Worm (Caenorhabditis elegans) whole organism, L1 larva: ENCODE results near the gene frpr-12.
A peak's percentile ranks its signal among the peaks of the same experiment; 100 is the strongest.

Source experiments
- blmp-1 ChIP-seq: fragments of 150-350 bp; optimal IDR thresholded peaks from 2 replicates; lab custom pipeline; 2014; ENCODE audit warnings: missing biosample characterization, missing genetic modification characterization
- elt-3 ChIP-seq, 6 experiments: fragments of 150-350 bp in 1 of 6; sonication (generic microtip); optimal IDR thresholded peaks; 2 replicates each; lab custom pipeline; 2017 to 2018; ENCODE audit warnings: missing biosample characterization in 6 of 6, missing genetic modification characterization in 6 of 6, inconsistent platforms in 1 of 6
- lin-14 ChIP-seq: fragments of 200-800 bp; sonication (Bioruptor generic); optimal IDR thresholded peaks from 2 replicates; lab custom pipeline; 2018; ENCODE audit warnings: mild to moderate bottlenecking, missing genetic modification characterization, moderate library complexity, missing compliant biosample characterization
- nhr-85 ChIP-seq: sonication (generic microtip); peaks from one replicate; lab custom pipeline; 2016; ENCODE audit warnings: missing genetic modification characterization, inconsistent platforms, missing compliant biosample characterization
- snpc-4 ChIP-seq: fragments of 150-350 bp; optimal IDR thresholded peaks from 2 replicates; lab custom pipeline; 2014; ENCODE audit warnings: missing biosample characterization, missing genetic modification characterization
- unc-62 ChIP-seq: fragments of 150-350 bp; optimal IDR thresholded peaks from 2 replicates; lab custom pipeline; 2014; ENCODE audit warnings: missing biosample characterization, missing genetic modification reagents, missing genetic modification characterization
- zag-1 ChIP-seq: fragments of 150-350 bp; optimal IDR thresholded peaks from 2 replicates; lab custom pipeline; 2014; ENCODE audit warnings: missing biosample characterization, missing genetic modification characterization
- zip-4 ChIP-seq: fragments of 200-800 bp; sonication (Bioruptor generic); optimal IDR thresholded peaks from 2 replicates; lab custom pipeline; 2018; ENCODE audit warnings: mild to moderate bottlenecking, missing genetic modification characterization, moderate library complexity, missing compliant biosample characterization

ce11 chrV:8898756-8899155, 4.0 kb upstream of the frpr-12 start, which contains the start of gene frpr-13:
- no peak for TF ChIP-seq elt-3 (tag; optimal IDR thresholded peaks at IDR 0.05; lab: Kevin White, UChicago)
- TF ChIP-seq blmp-1 (tag; lab: Kevin White, UChicago): no peak
- TF ChIP-seq snpc-4: no peak
- TF ChIP-seq nhr-85 (tag; lab: Kevin White, UChicago): no peak
- no peak for TF ChIP-seq zip-4 (GFP tag; lab: Kevin White, UChicago)
- peak; percentile 8 for TF ChIP-seq lin-14 (GFP tag; lab: Kevin White, UChicago)
- TF ChIP-seq zag-1 (tag; lab: Kevin White, UChicago): no peak
- no peak for TF ChIP-seq unc-62 (GFP tag; lab: Kevin White, UChicago)
